Comparison of ENCODE assay signal across 4 worm cellular contexts in genomic region chrV:14004342-14004741, ce11.
TF ChIP-seq lines count a peak whose summit lies in the region.

No protein-coding gene starts in this region.

TF ChIP-seq in whole organism, L1 larva, 84 proteins besides CTCF, POLR2A, EP300 and RAD21 (continued from another document):
- TF ChIP-seq nhr-71 (tag; optimal IDR thresholded peaks at IDR 0.05; lab: Kevin White, UChicago) = peak; percentile 29
- no peak for TF ChIP-seq sptf-1 (tag; optimal IDR thresholded peaks at IDR 0.05; lab: Kevin White, UChicago)
- TF ChIP-seq efl-1 (optimal IDR thresholded peaks at IDR 0.05; lab: Kevin White, UChicago) = no peak
- TF ChIP-seq efl-1 (GFP tag; optimal IDR thresholded peaks at IDR 0.05 in 1 of 2; lab: Kevin White, UChicago) = no peak
- TF ChIP-seq jun-1 (tag; optimal IDR thresholded peaks at IDR 0.05; lab: Kevin White, UChicago) = no peak
- TF ChIP-seq dpl-1 (GFP tag; optimal IDR thresholded peaks at IDR 0.05; lab: Kevin White, UChicago) = no peak
- no peak for TF ChIP-seq swsn-7 (tag; optimal IDR thresholded peaks at IDR 0.05; lab: Kevin White, UChicago)
- no peak for TF ChIP-seq zag-1 (tag; optimal IDR thresholded peaks at IDR 0.05; lab: Kevin White, UChicago)
- no peak for TF ChIP-seq mef-2 (tag; optimal IDR thresholded peaks at IDR 0.05; lab: Kevin White, UChicago)
- peak; percentile 4 for TF ChIP-seq rnt-1 (tag; optimal IDR thresholded peaks at IDR 0.05; lab: Kevin White, UChicago)
- TF ChIP-seq fkh-8 (tag; optimal IDR thresholded peaks at IDR 0.05; lab: Kevin White, UChicago) = peak; percentile 33
- TF ChIP-seq blmp-1 (tag; optimal IDR thresholded peaks at IDR 0.05; lab: Kevin White, UChicago) = no peak
- TF ChIP-seq pqm-1 (tag; optimal IDR thresholded peaks at IDR 0.05; lab: Kevin White, UChicago) = no peak
- TF ChIP-seq lin-14 (GFP tag; optimal IDR thresholded peaks at IDR 0.05; lab: Kevin White, UChicago) = peak; percentile 36
- TF ChIP-seq nhr-47 (tag; optimal IDR thresholded peaks at IDR 0.05; lab: Kevin White, UChicago) = peak; percentile 13
- TF ChIP-seq lin-13 (GFP tag; optimal IDR thresholded peaks at IDR 0.05; lab: Kevin White, UChicago) = no peak
- TF ChIP-seq nhr-85 (tag; lab: Kevin White, UChicago) = no peak
- TF ChIP-seq unc-130 (tag; optimal IDR thresholded peaks at IDR 0.05; lab: Kevin White, UChicago) = no peak
- TF ChIP-seq unc-86 (tag; optimal IDR thresholded peaks at IDR 0.05; lab: Kevin White, UChicago) = no peak

TF ChIP-seq in whole organism, L2 larva, 48 proteins besides CTCF, POLR2A, EP300 and RAD21 (continued from another document):
- TF ChIP-seq aly-2 (tag; optimal IDR thresholded peaks at IDR 0.05; lab: Kevin White, UChicago) (no peak), unc-39 (tag; optimal IDR thresholded peaks at IDR 0.05; lab: Kevin White, UChicago) (no peak), egl-27 (tag; optimal IDR thresholded peaks at IDR 0.05; lab: Kevin White, UChicago) (no peak), nhr-6 (tag; optimal IDR thresholded peaks at IDR 0.05; lab: Kevin White, UChicago) (no peak), ZK546.5 (tag; optimal IDR thresholded peaks at IDR 0.05; lab: Kevin White, UChicago) (no peak), mab-5 (tag; optimal IDR thresholded peaks at IDR 0.05; lab: Kevin White, UChicago) (no peak), mbf-1 (tag; optimal IDR thresholded peaks at IDR 0.05; lab: Kevin White, UChicago) (no peak), crh-2 (tag; optimal IDR thresholded peaks at IDR 0.05; lab: Kevin White, UChicago) (no peak), lin-39 (tag; optimal IDR thresholded peaks at IDR 0.05; lab: Kevin White, UChicago) (no peak), skn-1 (tag; optimal IDR thresholded peaks at IDR 0.05; lab: Kevin White, UChicago) (no peak), nhr-237 (tag; optimal IDR thresholded peaks at IDR 0.05; lab: Kevin White, UChicago) (no peak), alr-1 (tag; optimal IDR thresholded peaks at IDR 0.05; lab: Kevin White, UChicago) (no peak), gmeb-1 (tag; optimal IDR thresholded peaks at IDR 0.05; lab: Kevin White, UChicago) (no peak), Y55F3AM.14 (GFP tag; optimal IDR thresholded peaks at IDR 0.05; lab: Kevin White, UChicago) (no peak), sma-3 (GFP tag; optimal IDR thresholded peaks at IDR 0.05; lab: Kevin White, UChicago) (no peak), nhr-77 (tag; optimal IDR thresholded peaks at IDR 0.05; lab: Kevin White, UChicago) (no peak), ztf-11 (tag; optimal IDR thresholded peaks at IDR 0.05; lab: Kevin White, UChicago) (no peak), lin-11 (tag; optimal IDR thresholded peaks at IDR 0.05; lab: Kevin White, UChicago) (no peak), ceh-82 (tag; optimal IDR thresholded peaks at IDR 0.05; lab: Kevin White, UChicago) (no peak)

TF ChIP-seq in whole organism, L3 larva, 47 proteins besides CTCF, POLR2A, EP300 and RAD21 (continued from another document):
- peak; percentile 14 for TF ChIP-seq nfya-1 (tag; optimal IDR thresholded peaks at IDR 0.05; lab: Kevin White, UChicago; ENCODE audit: insufficient read depth)

TF ChIP-seq in whole organism, L4 larva, 104 proteins besides CTCF, POLR2A, EP300 and RAD21 (continued from another document):
- no peak for TF ChIP-seq nhr-111 (GFP tag; optimal IDR thresholded peaks at IDR 0.05; lab: Kevin White, UChicago)
TF ChIP-seq in whole organism, L4 larva: peak in this region for 3.
